Worm (Caenorhabditis elegans) whole organism, L2 larva: ENCODE data around the gene C15C7.6.

ENCODE experiments used
- C34F6.9 ChIP-seq: fragments of 150-350 bp; optimal IDR thresholded peaks from 2 replicates; lab custom pipeline; 2014; ENCODE audit warnings: missing biosample characterization, missing genetic modification characterization
- R02D3.7 ChIP-seq: fragments of 150-350 bp; optimal IDR thresholded peaks from 2 replicates; lab custom pipeline; 2014; ENCODE audit warnings: missing biosample characterization, missing genetic modification characterization
- Y55F3AM.14 ChIP-seq: fragments of 200-800 bp; sonication (Bioruptor generic); optimal IDR thresholded peaks from 2 replicates; lab custom pipeline; 2018; ENCODE audit warnings: mild to moderate bottlenecking, missing genetic modification characterization, missing compliant biosample characterization
- ZK546.5 ChIP-seq: sonication (generic microtip); optimal IDR thresholded peaks from 2 replicates; lab custom pipeline; 2017; ENCODE audit warnings: missing biosample characterization, missing genetic modification characterization
- alr-1 ChIP-seq: fragments of 150-350 bp; optimal IDR thresholded peaks from 2 replicates; lab custom pipeline; 2014; ENCODE audit warnings: missing biosample characterization, missing genetic modification characterization
- blmp-1 ChIP-seq: sonication (generic microtip); optimal IDR thresholded peaks from 2 replicates; lab custom pipeline; 2017; ENCODE audit warnings: missing genetic modification characterization, mild to moderate bottlenecking, missing compliant biosample characterization, antibody characterized with exemption, moderate library complexity; ENCODE audit not compliant: insufficient read depth
- ceh-16 ChIP-seq: fragments of 150-350 bp; optimal IDR thresholded peaks from 2 replicates; lab custom pipeline; 2014; ENCODE audit warnings: missing biosample characterization, missing genetic modification characterization
- ceh-82 ChIP-seq: fragments of 150-350 bp; optimal IDR thresholded peaks from 2 replicates; lab custom pipeline; 2014; ENCODE audit warnings: missing biosample characterization, missing genetic modification characterization
- crh-2 ChIP-seq: sonication (generic microtip); optimal IDR thresholded peaks from 2 replicates; lab custom pipeline; 2017; ENCODE audit warnings: missing biosample characterization, missing genetic modification characterization
- dmd-4 ChIP-seq: sonication (generic microtip); optimal IDR thresholded peaks from 2 replicates; lab custom pipeline; 2017; ENCODE audit warnings: missing biosample characterization, missing genetic modification characterization
- elt-1 ChIP-seq: fragments of 150-350 bp; optimal IDR thresholded peaks from 2 replicates; lab custom pipeline; 2014; ENCODE audit warnings: missing biosample characterization, missing genetic modification characterization
- elt-3 ChIP-seq: sonication (generic microtip); optimal IDR thresholded peaks from 2 replicates; lab custom pipeline; 2017; ENCODE audit warnings: missing biosample characterization, missing genetic modification characterization
- fos-1 ChIP-seq: fragments of 150-350 bp; optimal IDR thresholded peaks from 2 replicates; lab custom pipeline; 2014; ENCODE audit warnings: missing biosample characterization, missing genetic modification characterization
- lin-13 ChIP-seq: fragments of 150-350 bp; optimal IDR thresholded peaks from 2 replicates; lab custom pipeline; 2014; ENCODE audit warnings: missing biosample characterization, missing genetic modification reagents, missing genetic modification characterization
- lsy-2 ChIP-seq, 2 experiments: fragments of 150-350 bp in 1 of 2; sonication (generic microtip) in 1 of 2; optimal IDR thresholded peaks; 2 replicates each; lab custom pipeline; 2014 to 2017; ENCODE audit warnings: missing biosample characterization in 2 of 2, missing genetic modification characterization in 2 of 2
- mab-5 ChIP-seq: fragments of 150-350 bp; optimal IDR thresholded peaks from 2 replicates; lab custom pipeline; 2014; ENCODE audit warnings: missing biosample characterization, missing genetic modification characterization
- nhr-10 ChIP-seq: sonication (generic microtip); optimal IDR thresholded peaks from 2 replicates; lab custom pipeline; 2017; ENCODE audit warnings: missing biosample characterization, missing genetic modification characterization
- nhr-11 ChIP-seq: fragments of 150-350 bp; optimal IDR thresholded peaks from 2 replicates; lab custom pipeline; 2014; ENCODE audit warnings: missing biosample characterization, missing genetic modification characterization
- nhr-21 ChIP-seq: fragments of 150-350 bp; optimal IDR thresholded peaks from 2 replicates; lab custom pipeline; 2014; ENCODE audit warnings: missing biosample characterization, missing genetic modification characterization
- nhr-237 ChIP-seq: fragments of 150-350 bp; optimal IDR thresholded peaks from 2 replicates; lab custom pipeline; 2014; ENCODE audit warnings: missing biosample characterization, missing genetic modification characterization
- peb-1 ChIP-seq: fragments of 150-350 bp; optimal IDR thresholded peaks from 2 replicates; lab custom pipeline; 2014; ENCODE audit warnings: missing biosample characterization, missing genetic modification characterization
- sem-4 ChIP-seq: fragments of 150-350 bp; optimal IDR thresholded peaks from 2 replicates; lab custom pipeline; 2014; ENCODE audit warnings: missing biosample characterization, missing genetic modification reagents, missing genetic modification characterization
- skn-1 ChIP-seq: sonication (generic microtip); optimal IDR thresholded peaks from 2 replicates; lab custom pipeline; 2017; ENCODE audit warnings: missing biosample characterization, missing genetic modification characterization
- sma-3 ChIP-seq: sonication (generic microtip); optimal IDR thresholded peaks from 2 replicates; lab custom pipeline; 2016; ENCODE audit warnings: missing genetic modification reagents, missing genetic modification characterization, missing compliant biosample characterization
- sma-9 ChIP-seq, 2 experiments: fragments of 150-350 bp in 1 of 2; sonication (generic microtip) in 1 of 2; optimal IDR thresholded peaks; 2 replicates each; lab custom pipeline; 2014 to 2016; ENCODE audit warnings: missing genetic modification characterization in 2 of 2, mild to moderate bottlenecking in 1 of 2, missing biosample characterization in 1 of 2, missing compliant biosample characterization in 1 of 2, missing genetic modification reagents in 1 of 2, moderate library complexity in 1 of 2
- unc-39 ChIP-seq: fragments of 150-350 bp; optimal IDR thresholded peaks from 2 replicates; lab custom pipeline; 2014; ENCODE audit warnings: missing biosample characterization, missing genetic modification characterization
- ztf-1 ChIP-seq: fragments of 200-800 bp; sonication (Bioruptor generic); conservative IDR thresholded peaks from 2 replicates; pipeline ENCODE4 v1.3.6; 2022; ENCODE audit warnings: missing genetic modification characterization, missing compliant biosample characterization
- ztf-11 ChIP-seq: sonication (generic microtip); optimal IDR thresholded peaks from 2 replicates; lab custom pipeline; 2017; ENCODE audit warnings: missing biosample characterization, missing genetic modification characterization
- ztf-4 ChIP-seq: fragments of 150-350 bp; optimal IDR thresholded peaks from 2 replicates; lab custom pipeline; 2014; ENCODE audit warnings: missing biosample characterization, missing genetic modification characterization

C15C7.6 gene

DNA sequence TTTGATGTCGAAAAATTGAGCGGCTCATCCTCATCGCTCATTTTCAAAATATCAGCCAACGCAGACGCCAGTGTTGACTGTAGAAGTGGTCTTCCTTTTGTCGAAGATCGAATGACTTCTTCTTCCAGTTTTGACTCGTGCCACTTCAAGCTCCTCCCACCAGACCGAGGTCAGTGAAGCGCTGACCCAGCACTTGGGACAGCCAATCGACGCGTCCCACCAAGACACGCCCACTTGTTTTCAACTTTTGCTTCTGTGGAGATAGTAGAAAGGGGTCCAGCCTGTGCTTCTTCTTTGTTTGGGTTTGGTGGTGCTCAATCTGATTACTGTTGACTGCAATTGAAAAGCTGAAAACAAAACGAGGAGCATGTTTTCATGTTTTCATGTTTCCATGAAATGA, 28.9 kb upstream of the C15C7.6 start, which contains the start of gene fax-1:
Gene fax-1 (minus strand): TSS at position 101 of the 400 bp plus-strand sequence.
- TF ChIP-seq nhr-10 (tag; lab: Kevin White, UChicago) (no peak), ZK546.5 (tag; lab: Kevin White, UChicago) (no peak), ztf-1 (GFP tag; lab: Robert Waterston, UW) (no peak), nhr-11 (tag; lab: Kevin White, UChicago) (no peak), nhr-21 (tag; lab: Kevin White, UChicago) (no peak), C34F6.9 (tag; lab: Kevin White, UChicago) (no peak), blmp-1 (tag; lab: Kevin White, UChicago) (no peak), ztf-4 (no peak), lin-13 (GFP tag; lab: Kevin White, UChicago) (no peak), unc-39 (tag; lab: Kevin White, UChicago) (no peak), elt-3 (tag; lab: Kevin White, UChicago) (no peak)

DNA sequence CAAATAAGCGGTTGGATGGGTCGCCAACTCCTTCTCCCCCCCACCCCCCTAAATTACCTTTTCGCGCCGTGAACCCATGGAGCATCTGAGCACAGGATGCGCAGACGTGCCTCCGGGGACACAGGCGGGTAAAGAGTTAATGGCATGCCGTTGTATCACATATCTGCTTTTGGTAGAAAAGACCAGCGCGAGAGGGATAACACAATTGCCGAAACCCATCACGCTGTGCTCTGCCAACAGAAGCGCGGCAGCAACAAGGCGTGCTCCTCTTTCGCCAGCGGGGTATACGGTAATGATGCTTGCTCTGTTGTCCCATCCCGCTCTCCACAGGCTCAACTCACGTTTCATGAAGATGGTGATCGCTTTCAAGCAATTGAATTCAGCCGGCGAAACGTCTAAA, 27.0 kb upstream of the C15C7.6 start:
- no peak for TF ChIP-seq skn-1 (tag; lab: Kevin White, UChicago)

DNA sequence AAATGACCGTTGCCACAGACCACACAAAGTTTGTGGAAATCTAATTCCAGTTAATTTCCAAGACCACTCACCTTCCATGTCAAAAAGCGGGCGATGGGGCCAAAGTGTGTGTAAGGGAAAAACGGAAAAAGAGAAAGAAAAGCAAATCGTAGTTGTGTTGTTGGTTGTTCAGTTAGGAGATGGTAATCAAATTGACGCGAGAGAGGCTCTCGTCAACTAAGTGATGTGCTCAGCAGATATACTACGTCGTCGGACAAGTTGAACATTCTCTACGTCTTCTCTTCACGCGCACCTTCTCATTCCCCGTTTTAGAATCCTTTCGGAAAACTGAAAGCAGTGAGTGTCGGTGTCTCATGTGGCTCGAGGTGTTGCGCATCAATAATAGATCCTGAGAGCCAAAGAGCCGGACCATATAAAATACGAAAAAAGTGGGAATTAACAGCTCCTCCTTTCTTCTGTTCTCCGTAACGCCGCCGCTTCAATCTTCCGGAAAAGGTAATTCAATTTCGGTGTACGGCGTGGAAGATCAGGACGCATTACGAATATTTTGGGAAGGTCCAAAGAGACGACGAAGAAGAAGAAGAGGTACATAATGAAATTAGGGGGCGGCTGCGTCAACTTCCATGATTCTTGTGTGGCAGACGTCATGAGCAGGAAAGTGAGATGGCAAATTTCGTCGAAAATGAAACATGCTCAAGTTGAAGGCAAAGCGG, 21.2 kb upstream of the C15C7.6 start:
- TF ChIP-seq ceh-16 (tag; lab: Kevin White, UChicago) (no peak), sem-4 (peak; percentile 30)

DNA sequence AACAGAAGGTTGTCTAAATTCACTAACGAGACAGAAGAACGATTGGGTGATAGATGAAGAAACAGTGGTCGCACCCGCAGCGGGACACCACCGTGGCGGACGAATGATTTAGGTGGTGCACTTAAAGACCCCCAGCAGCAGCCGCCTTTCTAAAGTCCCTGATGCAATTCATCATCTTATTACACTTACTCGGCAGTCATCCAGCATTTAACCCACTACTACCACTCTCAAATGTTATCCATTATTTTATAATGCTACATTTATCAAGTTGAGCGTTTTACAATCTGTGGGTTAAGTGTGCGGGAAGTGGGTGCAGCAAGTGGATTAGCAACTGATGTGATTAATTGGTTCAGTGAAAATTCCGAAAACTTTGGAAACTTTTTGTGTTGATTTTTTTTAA, 19.8 kb upstream of the C15C7.6 start:
- TF ChIP-seq mab-5 (tag; lab: Kevin White, UChicago) = peak; percentile 1
- TF ChIP-seq ceh-16 (tag; lab: Kevin White, UChicago) = no peak

DNA sequence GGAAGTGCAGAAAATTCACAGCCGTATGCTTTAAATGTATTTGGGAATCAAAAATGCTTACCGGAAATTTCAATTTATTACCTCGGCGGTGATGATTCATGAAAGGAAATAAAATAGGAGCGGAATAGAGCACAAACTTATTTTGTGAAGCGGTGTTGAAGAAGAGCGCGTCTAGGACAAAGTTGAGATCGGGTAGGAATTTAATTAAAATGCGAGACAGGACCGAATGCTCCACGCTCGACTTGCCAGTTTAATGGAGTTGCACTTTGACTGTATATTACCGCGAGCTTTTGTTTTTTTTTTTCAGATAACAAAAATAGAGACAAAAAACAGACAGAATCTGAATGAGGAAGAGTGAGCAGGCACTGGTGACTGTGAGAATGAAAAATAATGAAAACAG, 14.3 kb upstream of the C15C7.6 start:
- TF ChIP-seq dmd-4 (tag; lab: Kevin White, UChicago) (no peak), R02D3.7 (tag; lab: Kevin White, UChicago) (no peak), peb-1 (tag; lab: Kevin White, UChicago) (no peak), Y55F3AM.14 (no peak), elt-3 (tag; lab: Kevin White, UChicago) (no peak), ceh-16 (tag; lab: Kevin White, UChicago) (no peak), mab-5 (tag; lab: Kevin White, UChicago) (no peak), ZK546.5 (tag; lab: Kevin White, UChicago) (no peak), lsy-2 (tag; optimal IDR thresholded peaks at IDR 0.05; lab: Kevin White, UChicago) (no peak), ztf-11 (no peak), sma-3 (GFP tag; lab: Kevin White, UChicago) (no peak), nhr-21 (tag; lab: Kevin White, UChicago) (no peak), C34F6.9 (tag; lab: Kevin White, UChicago) (no peak), unc-39 (tag; lab: Kevin White, UChicago) (no peak)
- TF ChIP-seq, all 48 proteins: peak for 0

DNA sequence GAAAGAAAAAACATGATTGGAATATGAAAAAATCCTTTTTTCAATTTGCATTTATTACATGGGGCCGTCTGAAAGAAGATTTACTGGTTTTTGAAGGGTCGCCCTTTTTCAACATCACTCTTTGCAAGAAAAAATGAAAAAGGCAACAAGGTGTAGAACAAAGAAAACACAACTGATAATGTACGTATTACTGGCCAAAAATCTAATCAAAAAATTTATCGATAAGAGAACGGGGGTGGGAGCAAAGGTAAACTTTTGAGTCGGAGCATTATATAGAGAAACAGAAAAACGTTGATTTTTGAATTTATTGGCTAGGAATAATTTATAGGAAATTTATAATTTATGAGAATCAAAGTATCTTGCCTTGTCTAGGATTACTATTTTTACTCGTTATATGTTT, 11.5 kb upstream of the C15C7.6 start:
- TF ChIP-seq fos-1 (tag; lab: Kevin White, UChicago) = peak; percentile 60
- TF ChIP-seq crh-2 (tag; lab: Kevin White, UChicago) = no peak
- no peak for TF ChIP-seq unc-39 (tag; lab: Kevin White, UChicago)
- TF ChIP-seq R02D3.7 (tag; lab: Kevin White, UChicago) = no peak
- no peak for TF ChIP-seq elt-1
- no peak for TF ChIP-seq skn-1 (tag; lab: Kevin White, UChicago)
- TF ChIP-seq nhr-10 (tag; lab: Kevin White, UChicago) = no peak
- TF ChIP-seq nhr-21 (tag; lab: Kevin White, UChicago) = no peak

DNA sequence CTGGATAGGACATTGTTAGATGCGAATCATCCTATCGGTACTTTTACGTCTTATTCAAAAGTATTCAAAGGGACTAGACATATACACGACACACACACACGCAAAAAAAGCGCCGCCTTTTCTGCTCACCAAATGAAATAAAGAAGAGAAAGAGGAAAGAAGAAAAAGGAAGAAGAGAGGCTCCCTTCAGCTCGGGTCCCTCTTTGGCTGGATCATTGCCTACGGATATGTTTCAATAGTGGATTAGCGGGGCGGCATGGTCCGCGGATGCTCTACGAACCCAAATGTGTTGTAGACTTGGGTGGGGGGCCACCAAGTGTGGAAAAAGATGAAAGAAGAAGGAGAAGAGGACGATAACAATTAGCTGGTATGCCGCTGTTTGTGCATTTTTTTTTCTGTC, 11.0 kb upstream of the C15C7.6 start:
- no peak for TF ChIP-seq nhr-237 (tag; lab: Kevin White, UChicago)
- no peak for TF ChIP-seq nhr-10 (tag; lab: Kevin White, UChicago)
- TF ChIP-seq alr-1 (tag; lab: Kevin White, UChicago) = no peak
- no peak for TF ChIP-seq sma-9 (GFP tag; optimal IDR thresholded peaks at IDR 0.05; lab: Kevin White, UChicago)
- TF ChIP-seq sma-9 (tag; optimal IDR thresholded peaks at IDR 0.05; lab: Kevin White, UChicago) = no peak
- TF ChIP-seq ceh-82 (tag; lab: Kevin White, UChicago) = no peak
- TF ChIP-seq, all 48 proteins: peak for 0
